Fruit fly (Drosophila melanogaster) whole organism, embryonic: Measurements from ENCODE around the gene cpb.
A peak's percentile ranks its signal among the peaks of the same experiment; 100 is the strongest.

Experiments
- BEAF-32 ChIP-seq: fragments of 200-800 bp; sonication (Bioruptor generic); optimal IDR thresholded peaks from 3 replicates; lab custom pipeline; 2017; ENCODE audit warnings: missing biosample characterization, missing genetic modification characterization, mild to moderate bottlenecking, moderate library complexity, missing genetic modification reagents
- CG10366 ChIP-seq: fragments of 200-800 bp; sonication (Bioruptor generic); IDR thresholded peaks from 2 replicates; pipeline ENCODE4 v1.3.6; 2022; ENCODE audit warnings: missing biosample characterization, missing genetic modification characterization
- CG10543 ChIP-seq: fragments of 200-800 bp; sonication (Bioruptor generic); optimal IDR thresholded peaks from 3 replicates; lab custom pipeline; 2017; ENCODE audit warnings: missing biosample characterization, mild to moderate bottlenecking, missing genetic modification characterization, moderate library complexity
- CG11696 ChIP-seq: fragments of 200-800 bp; sonication (Bioruptor generic); IDR thresholded peaks from 2 replicates; pipeline ENCODE4 v1.3.6; 2022; ENCODE audit warnings: missing biosample characterization, missing genetic modification characterization
- CG12071 ChIP-seq: fragments of 200-800 bp; sonication (Bioruptor generic); optimal IDR thresholded peaks from 3 replicates; lab custom pipeline; 2018; ENCODE audit warnings: missing biosample characterization, mild to moderate bottlenecking, missing genetic modification characterization
- CG12659 ChIP-seq: fragments of 200-800 bp; sonication (Bioruptor generic); optimal IDR thresholded peaks from 3 replicates; lab custom pipeline; 2017; ENCODE audit warnings: mild to moderate bottlenecking, missing biosample characterization, missing genetic modification reagents, missing genetic modification characterization
- CG12744 ChIP-seq: fragments of 200-800 bp; sonication (Bioruptor generic); optimal IDR thresholded peaks from 2 replicates; lab custom pipeline; 2016; ENCODE audit warnings: missing biosample characterization, missing genetic modification characterization
- CG12942 ChIP-seq: fragments of 200-800 bp; sonication (Bioruptor generic); optimal IDR thresholded peaks from 3 replicates; lab custom pipeline; 2016; ENCODE audit warnings: missing biosample characterization, missing genetic modification characterization
- CG15479 ChIP-seq: fragments of 200-800 bp; sonication (Bioruptor generic); optimal IDR thresholded peaks from 3 replicates; lab custom pipeline; 2019; ENCODE audit warnings: missing biosample characterization, mild to moderate bottlenecking, missing genetic modification characterization, moderate library complexity
- CG15696 ChIP-seq: fragments of 200-800 bp; sonication (Bioruptor generic); optimal IDR thresholded peaks from 2 replicates; lab custom pipeline; 2019; ENCODE audit warnings: missing biosample characterization, mild to moderate bottlenecking, missing genetic modification characterization, moderate library complexity
- CG16813 ChIP-seq: fragments of 200-800 bp; sonication (Bioruptor generic); IDR thresholded peaks from 3 replicates; pipeline ENCODE4 v1.3.6; 2022; ENCODE audit warnings: missing biosample characterization, missing genetic modification characterization; ENCODE audit not compliant: partially characterized antibody
- CG3163 ChIP-seq: fragments of 200-800 bp; sonication (Bioruptor generic); optimal IDR thresholded peaks from 3 replicates; lab custom pipeline; 2016; ENCODE audit warnings: missing biosample characterization, missing genetic modification characterization
- CG33557 ChIP-seq: fragments of 200-800 bp; sonication (Bioruptor generic); optimal IDR thresholded peaks from 2 replicates; lab custom pipeline; 2019; ENCODE audit warnings: missing biosample characterization, mild to moderate bottlenecking, missing genetic modification characterization, moderate library complexity
- CG34376 ChIP-seq: fragments of 200-800 bp; sonication (Bioruptor generic); optimal IDR thresholded peaks from 2 replicates; lab custom pipeline; 2018; ENCODE audit warnings: missing biosample characterization, mild to moderate bottlenecking, missing genetic modification characterization
- CG3726 ChIP-seq: fragments of 200-800 bp; sonication (Bioruptor generic); IDR thresholded peaks from 3 replicates; pipeline ENCODE4, ENCODE4 v1.3.6; 2022; ENCODE audit warnings: missing biosample characterization, missing genetic modification characterization
- CG3847 ChIP-seq: fragments of 200-800 bp; sonication (Bioruptor generic); IDR thresholded peaks from 2 replicates; pipeline ENCODE4 v1.3.6; 2022; ENCODE audit warnings: missing biosample characterization, missing genetic modification characterization
- CG4328 ChIP-seq: fragments of 200-800 bp; sonication (Bioruptor generic); optimal IDR thresholded peaks from 3 replicates; lab custom pipeline; 2017; ENCODE audit warnings: missing biosample characterization, missing genetic modification reagents, missing genetic modification characterization
- CG4854 ChIP-seq: fragments of 200-800 bp; sonication (Bioruptor generic); optimal IDR thresholded peaks from 2 replicates; lab custom pipeline; 2016; ENCODE audit warnings: missing biosample characterization, missing genetic modification characterization, inconsistent platforms
- CG5953 ChIP-seq: fragments of 200-800 bp; sonication (Bioruptor generic); IDR thresholded peaks from 2 replicates; pipeline ENCODE4 v1.3.6; 2022; ENCODE audit warnings: missing biosample characterization, missing genetic modification characterization
- CG6272 ChIP-seq: fragments of 200-800 bp; sonication (Bioruptor generic); IDR thresholded peaks from 2 replicates; pipeline ENCODE4 v1.3.6; 2022; ENCODE audit warnings: missing biosample characterization, missing genetic modification characterization
- CG7963 ChIP-seq: fragments of 200-800 bp; sonication (Bioruptor generic); IDR thresholded peaks from 3 replicates; pipeline ENCODE4 v1.3.6; 2022; ENCODE audit warnings: missing biosample characterization, missing genetic modification characterization; ENCODE audit not compliant: partially characterized antibody
- Dll ChIP-seq: fragments of 200-800 bp; sonication (Bioruptor generic); IDR thresholded peaks from 4 replicates; pipeline ENCODE4 v1.3.6; 2022; ENCODE audit warnings: missing biosample characterization, missing genetic modification characterization; ENCODE audit not compliant: partially characterized antibody
- Ets97D ChIP-seq: fragments of 200-800 bp; sonication (Bioruptor generic); optimal IDR thresholded peaks from 3 replicates; lab custom pipeline; 2016; ENCODE audit warnings: missing biosample characterization, missing genetic modification characterization
- Fer3 ChIP-seq: fragments of 200-800 bp; sonication (Bioruptor generic); optimal IDR thresholded peaks from 2 replicates; lab custom pipeline; 2018; ENCODE audit warnings: missing biosample characterization, mild to moderate bottlenecking, missing genetic modification characterization, moderate library complexity
- HHEX ChIP-seq: fragments of 200-800 bp; sonication (Bioruptor generic); optimal IDR thresholded peaks from 3 replicates; lab custom pipeline; 2017; ENCODE audit warnings: missing biosample characterization, mild to moderate bottlenecking, missing genetic modification characterization, missing genetic modification reagents
- Hmr ChIP-seq: fragments of 200-800 bp; sonication (Bioruptor generic); optimal IDR thresholded peaks from 3 replicates; lab custom pipeline; 2017; ENCODE audit warnings: mild to moderate bottlenecking, missing biosample characterization, missing genetic modification reagents, missing genetic modification characterization
- Mes4 ChIP-seq: fragments of 200-800 bp; sonication (Bioruptor generic); optimal IDR thresholded peaks from 2 replicates; lab custom pipeline; 2016; ENCODE audit warnings: missing biosample characterization, missing genetic modification characterization
- Rx ChIP-seq: fragments of 200-800 bp; sonication (Bioruptor generic); IDR thresholded peaks from 2 replicates; pipeline ENCODE4 v1.3.6; 2022; ENCODE audit warnings: missing biosample characterization, missing genetic modification characterization
- Taf1 ChIP-seq: fragments of 200-800 bp; sonication (Bioruptor generic); IDR thresholded peaks from 2 replicates; pipeline ENCODE4 v1.3.6; 2022; ENCODE audit warnings: missing biosample characterization, missing genetic modification characterization
- Vsx1 ChIP-seq: fragments of 200-800 bp; sonication (Bioruptor generic); optimal IDR thresholded peaks from 2 replicates; lab custom pipeline; 2017; ENCODE audit warnings: missing biosample characterization, mild to moderate bottlenecking, missing genetic modification characterization, missing genetic modification reagents
- YL-1 ChIP-seq: fragments of 200-800 bp; sonication (Bioruptor generic); optimal IDR thresholded peaks from 3 replicates; lab custom pipeline; 2017; ENCODE audit warnings: missing biosample characterization, mild to moderate bottlenecking, missing genetic modification characterization
- ase ChIP-seq: fragments of 200-800 bp; sonication (Bioruptor generic); IDR thresholded peaks from 3 replicates; pipeline ENCODE4 v1.3.6; 2022; ENCODE audit warnings: missing biosample characterization, missing genetic modification characterization
- bsh ChIP-seq, 2 experiments: fragments of 200-800 bp; sonication (Bioruptor generic); optimal IDR thresholded peaks; 2 replicates each; lab custom pipeline; 2017 to 2018; ENCODE audit warnings: mild to moderate bottlenecking in 2 of 2, missing biosample characterization in 2 of 2, missing genetic modification characterization in 2 of 2, moderate library complexity in 1 of 2
- cas ChIP-seq: fragments of 200-800 bp; sonication (Bioruptor generic); IDR thresholded peaks from 2 replicates; pipeline ENCODE4 v1.3.6; 2022; ENCODE audit warnings: missing biosample characterization, missing genetic modification characterization
- chinmo ChIP-seq: fragments of 200-800 bp; sonication (Bioruptor generic); IDR thresholded peaks from 4 replicates; pipeline ENCODE4 v1.3.6; 2022; ENCODE audit warnings: missing biosample characterization, missing genetic modification characterization; ENCODE audit not compliant: partially characterized antibody
- dan ChIP-seq: fragments of 200-800 bp; sonication (Bioruptor generic); IDR thresholded peaks from 2 replicates; pipeline ENCODE4 v1.3.6; 2022; ENCODE audit warnings: missing biosample characterization, missing genetic modification characterization
- ems ChIP-seq: fragments of 200-800 bp; sonication (Bioruptor generic); optimal IDR thresholded peaks from 3 replicates; lab custom pipeline; 2016; ENCODE audit warnings: missing biosample characterization, missing genetic modification characterization
- fd64A ChIP-seq: fragments of 200-800 bp; sonication (Bioruptor generic); optimal IDR thresholded peaks from 3 replicates; lab custom pipeline; 2018; ENCODE audit warnings: missing biosample characterization, mild to moderate bottlenecking, missing genetic modification characterization
- grau ChIP-seq: fragments of 200-800 bp; optimal IDR thresholded peaks from 3 replicates; lab custom pipeline; 2019; ENCODE audit warnings: missing biosample characterization, mild to moderate bottlenecking, missing genetic modification characterization, moderate library complexity
- jing ChIP-seq: fragments of 200-800 bp; sonication (Bioruptor generic); optimal IDR thresholded peaks from 2 replicates; lab custom pipeline; 2018; ENCODE audit warnings: missing biosample characterization, mild to moderate bottlenecking, missing genetic modification characterization
- nom ChIP-seq: fragments of 200-800 bp; sonication (Bioruptor generic); optimal IDR thresholded peaks from 2 replicates; lab custom pipeline; 2017; ENCODE audit warnings: missing biosample characterization, missing genetic modification characterization, mild to moderate bottlenecking, moderate library complexity, missing genetic modification reagents
- oc ChIP-seq: fragments of 200-800 bp; sonication (Bioruptor generic); optimal IDR thresholded peaks from 2 replicates; lab custom pipeline; 2018; ENCODE audit warnings: missing biosample characterization, mild to moderate bottlenecking, missing genetic modification characterization, moderate library complexity
- pb ChIP-seq: fragments of 200-800 bp; sonication (Bioruptor generic); optimal IDR thresholded peaks from 3 replicates; lab custom pipeline; 2016; ENCODE audit warnings: missing biosample characterization, missing genetic modification characterization
- run ChIP-seq: fragments of 200-800 bp; sonication (Bioruptor generic); optimal IDR thresholded peaks from 3 replicates; lab custom pipeline; 2018; ENCODE audit warnings: missing biosample characterization, mild to moderate bottlenecking, missing genetic modification characterization
- shn ChIP-seq: fragments of 200-800 bp; sonication (Bioruptor generic); optimal IDR thresholded peaks from 3 replicates; lab custom pipeline; 2016; ENCODE audit warnings: missing biosample characterization, missing genetic modification characterization
- tap ChIP-seq: fragments of 200-800 bp; optimal IDR thresholded peaks from 3 replicates; lab custom pipeline; 2019; ENCODE audit warnings: missing biosample characterization, mild to moderate bottlenecking, missing genetic modification characterization, moderate library complexity
- twi ChIP-seq: fragments of 200-800 bp; optimal IDR thresholded peaks from 2 replicates; lab custom pipeline; 2019; ENCODE audit warnings: missing biosample characterization, mild to moderate bottlenecking, missing genetic modification characterization, moderate library complexity
- usp ChIP-seq: fragments of >200 bp; optimal IDR thresholded peaks from 2 replicates; lab custom pipeline; 2017; ENCODE audit warnings: missing biosample characterization, missing genetic modification characterization
- vfl ChIP-seq: fragments of 200-800 bp; sonication (Bioruptor generic); optimal IDR thresholded peaks from 2 replicates; lab custom pipeline; 2016; ENCODE audit warnings: missing biosample characterization, missing genetic modification characterization
- wek ChIP-seq: fragments of 200-800 bp; sonication (Bioruptor generic); optimal IDR thresholded peaks from 3 replicates; lab custom pipeline; 2018; ENCODE audit warnings: missing biosample characterization, mild to moderate bottlenecking, missing genetic modification characterization, moderate library complexity

The cpb gene

DNA sequence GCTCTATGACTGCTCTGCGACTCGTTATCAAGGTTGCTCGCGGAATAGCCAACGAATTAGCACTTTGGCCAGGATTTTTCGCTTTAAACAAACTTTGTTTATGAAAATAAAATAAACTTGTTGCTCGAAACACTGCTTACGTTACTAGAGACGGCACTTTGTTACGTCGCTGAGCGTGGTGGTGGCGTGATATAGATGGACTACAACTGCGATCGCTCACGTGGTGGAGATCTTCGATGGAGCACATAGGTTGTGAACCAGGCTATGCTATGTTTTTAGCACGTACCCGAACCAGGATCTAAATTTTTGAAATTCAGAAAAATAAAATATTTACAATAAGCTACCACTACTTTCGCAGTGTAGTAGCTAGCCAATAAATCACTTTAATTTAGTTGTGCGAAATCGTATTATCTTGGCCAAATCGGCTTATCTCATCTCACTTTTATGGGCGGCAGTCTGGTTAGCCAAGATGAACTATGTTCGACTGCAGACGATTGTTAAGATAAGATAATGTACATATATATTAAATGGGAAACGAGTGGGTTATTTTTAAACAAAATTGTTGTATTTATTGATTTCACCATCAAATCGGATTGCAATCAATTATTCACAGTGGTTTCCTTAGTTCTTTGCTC, 11.1 kb downstream of the cpb start, which contains the start of gene frtz (continued):
- TF ChIP-seq CG4854 (GFP tag; lab: Kevin White, UChicago): no peak
- no peak for TF ChIP-seq CG33557 (GFP tag; lab: Kevin White, UChicago)
- TF ChIP-seq fd64A (GFP tag; lab: Kevin White, UChicago): no peak
- TF ChIP-seq CG6272 (GFP tag; lab: Robert Waterston, UW): no peak
- no peak for TF ChIP-seq tap (tag; lab: Kevin White, UChicago)
- no peak for TF ChIP-seq oc (tag; lab: Kevin White, UChicago)
- no peak for TF ChIP-seq grau
- TF ChIP-seq HHEX (GFP tag; lab: Kevin White, UChicago): no peak
- peak; percentile 69 for TF ChIP-seq YL-1 (GFP tag; lab: Kevin White, UChicago)
- peak; percentile 71 for TF ChIP-seq CG7963 (GFP tag; lab: Robert Waterston, UW)
- no peak for TF ChIP-seq CG15479 (GFP tag; lab: Kevin White, UChicago)
- no peak for TF ChIP-seq jing
- peak; percentile 92 for TF ChIP-seq BEAF-32
- peak; percentile 86 for TF ChIP-seq CG16813 (GFP tag; lab: Robert Waterston, UW)
- 0 out of 4 replicates have a peak, but pooled peaks have one; percentile 42 for TF ChIP-seq chinmo
- no peak for TF ChIP-seq run (tag; lab: Kevin White, UChicago)
- peak; percentile 46 for TF ChIP-seq Ets97D
- no peak for TF ChIP-seq CG12942
- no peak for TF ChIP-seq CG15696 (tag; lab: Kevin White, UChicago)
- TF ChIP-seq CG11696 (GFP tag; lab: Robert Waterston, UW): no peak
- no peak for TF ChIP-seq ase
- no peak for TF ChIP-seq nom (GFP tag; lab: Kevin White, UChicago)
- no peak for TF ChIP-seq usp (GFP tag; lab: Kevin White, UChicago)
- TF ChIP-seq pb (GFP tag; lab: Kevin White, UChicago): no peak
- no peak for TF ChIP-seq Rx (GFP tag; lab: Robert Waterston, UW)
- no peak for TF ChIP-seq vfl (GFP tag; lab: Kevin White, UChicago)
- TF ChIP-seq CG12659 (GFP tag; lab: Kevin White, UChicago): peak; percentile 43
- no peak for TF ChIP-seq CG10366 (GFP tag; lab: Robert Waterston, UW)
- no peak for TF ChIP-seq Mes4 (GFP tag; lab: Kevin White, UChicago)
- no peak for TF ChIP-seq CG12071 (GFP tag; lab: Kevin White, UChicago)
- TF ChIP-seq Vsx1 (GFP tag; lab: Kevin White, UChicago): no peak
- TF ChIP-seq bsh (GFP tag; optimal IDR thresholded peaks at IDR 0.05; lab: Kevin White, UChicago): no peak
- no peak for TF ChIP-seq twi
- TF ChIP-seq Fer3 (tag; lab: Kevin White, UChicago): no peak
- no peak for TF ChIP-seq CG12744 (GFP tag; lab: Kevin White, UChicago)
- no peak for TF ChIP-seq wek (GFP tag; lab: Kevin White, UChicago)
- no peak for TF ChIP-seq ems (GFP tag; lab: Kevin White, UChicago)
- TF ChIP-seq CG3726: no peak
- TF ChIP-seq Dll (GFP tag; lab: Robert Waterston, UW): peak; percentile 80
- TF ChIP-seq CG5953 (GFP tag; lab: Robert Waterston, UW): no peak
- no peak for TF ChIP-seq cas (GFP tag; lab: Robert Waterston, UW)
- no peak for TF ChIP-seq CG10543 (GFP tag; lab: Kevin White, UChicago)
- TF ChIP-seq CG34376 (GFP tag; lab: Kevin White, UChicago): peak; percentile 80
- no peak for TF ChIP-seq CG3163
- no peak for TF ChIP-seq Taf1
- no peak for TF ChIP-seq shn (GFP tag; lab: Kevin White, UChicago)
- peak; percentile 19; the same call in 1 of the 2 replicates for TF ChIP-seq CG3847
- TF ChIP-seq dan (GFP tag; lab: Robert Waterston, UW): no peak
- peak; percentile 74 for TF ChIP-seq Hmr
- no peak for TF ChIP-seq CG4328 (GFP tag; lab: Kevin White, UChicago)
